Fruit fly (Drosophila melanogaster) whole organism, embryonic: ENCODE data around the gene CG12054.

Experiments used
- CG3163 ChIP-seq: fragments of 200-800 bp; sonication (Bioruptor generic); optimal IDR thresholded peaks from 3 replicates; lab custom pipeline; 2016; ENCODE audit warnings: missing biosample characterization, missing genetic modification characterization
- Hsf ChIP-seq: fragments of 200-800 bp; sonication (Bioruptor generic); optimal IDR thresholded peaks from 3 replicates; lab custom pipeline; 2016; ENCODE audit warnings: missing biosample characterization, missing genetic modification characterization

DNA sequence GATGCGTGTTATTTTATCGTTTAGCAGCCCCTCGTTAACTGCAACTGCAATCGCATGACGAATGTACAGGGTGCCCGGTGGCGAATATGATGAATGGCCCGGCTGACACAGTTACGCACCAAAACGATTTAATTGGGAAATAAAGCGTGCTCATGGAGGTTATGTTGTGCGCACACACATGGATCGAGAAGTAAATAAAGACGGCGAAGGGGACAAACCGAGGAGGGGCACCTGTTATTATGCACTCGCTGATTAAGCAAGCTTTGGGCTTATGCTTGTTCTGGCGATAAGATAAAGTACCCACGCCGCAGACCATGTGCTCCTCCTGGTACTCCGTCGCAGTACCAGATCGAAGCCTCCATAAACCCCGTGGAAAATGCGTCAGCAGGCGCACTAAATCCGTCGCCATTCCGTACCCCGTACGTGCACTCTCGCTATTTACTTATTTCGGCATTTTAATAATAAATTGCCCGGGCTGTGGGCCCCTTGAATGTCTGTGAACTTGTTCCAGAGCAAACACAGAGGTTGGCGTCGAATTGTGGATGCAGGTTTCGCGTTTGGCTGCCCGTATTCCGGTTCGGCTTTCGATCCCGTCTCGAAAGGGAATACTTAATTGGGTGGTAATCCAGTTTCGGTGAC, 4.7 kb downstream of the CG12054 start:
- TF ChIP-seq Hsf (GFP tag; lab: Kevin White, UChicago) (no peak), CG3163 (GFP tag; lab: Kevin White, UChicago) (no peak)
